Worm (Caenorhabditis elegans) whole organism, mixed stage, embryonic: ENCODE measurements around the gene rab-6.1.

ENCODE experiments used
- nhr-12 ChIP-seq: fragments of 150-350 bp; optimal IDR thresholded peaks from 2 replicates; lab custom pipeline; 2014; ENCODE audit warnings: missing biosample characterization, missing genetic modification characterization
- nhr-76 ChIP-seq: sonication (generic microtip); optimal IDR thresholded peaks from 2 replicates; lab custom pipeline; 2017; ENCODE audit warnings: missing biosample characterization, missing genetic modification characterization

ce11 chrIII:9051714-9052113 is 46.0 kb upstream of the rab-6.1 start:
- no peak for TF ChIP-seq nhr-76 (tag; lab: Kevin White, UChicago)
- no peak for TF ChIP-seq nhr-12
